Worm (Caenorhabditis elegans) whole organism, L4 larva: Measurements from ENCODE around the gene tbb-6.

Experiments
- ZK337.2 ChIP-seq: fragments of 200-800 bp; sonication (Bioruptor generic); IDR thresholded peaks from 2 replicates; pipeline ENCODE4 v1.3.6; 2022; ENCODE audit warnings: missing genetic modification reagents, missing genetic modification characterization, missing compliant biosample characterization
- arid-1 ChIP-seq: fragments of 200-800 bp; sonication (Bioruptor generic); conservative IDR thresholded peaks from 2 replicates; pipeline ENCODE4 v1.3.6; 2022; ENCODE audit warnings: missing genetic modification reagents, missing genetic modification characterization, missing compliant biosample characterization
- ceh-28 ChIP-seq: fragments of 150-350 bp; optimal IDR thresholded peaks from 2 replicates; lab custom pipeline; 2014; ENCODE audit warnings: missing biosample characterization, missing genetic modification reagents, missing genetic modification characterization
- ceh-62 ChIP-seq: sonication (generic microtip); optimal IDR thresholded peaks from 2 replicates; lab custom pipeline; 2017; ENCODE audit warnings: missing biosample characterization, missing genetic modification characterization
- hlh-30 ChIP-seq: sonication (generic microtip); optimal IDR thresholded peaks from 2 replicates; lab custom pipeline; 2017; ENCODE audit warnings: antibody characterized with exemption, mild to moderate bottlenecking, missing genetic modification characterization, missing compliant biosample characterization; ENCODE audit not compliant: insufficient read depth
- lin-13 ChIP-seq: fragments of 150-350 bp; optimal IDR thresholded peaks from 2 replicates; lab custom pipeline; 2014; ENCODE audit warnings: missing biosample characterization, missing genetic modification reagents, missing genetic modification characterization
- mep-1 ChIP-seq: fragments of 150-350 bp; sonication (generic microtip); optimal IDR thresholded peaks from 3 replicates; lab custom pipeline; 2014; ENCODE audit warnings: missing biosample characterization, missing genetic modification characterization
- nhr-11 ChIP-seq: fragments of 150-350 bp; optimal IDR thresholded peaks from 2 replicates; lab custom pipeline; 2014; ENCODE audit warnings: missing biosample characterization, missing genetic modification characterization
- php-3 ChIP-seq: fragments of 200-800 bp; sonication (Bioruptor generic); IDR thresholded peaks from 2 replicates; pipeline ENCODE4 v1.3.6; 2022; ENCODE audit warnings: missing genetic modification reagents, missing genetic modification characterization, missing compliant biosample characterization
- pqm-1 ChIP-seq: sonication (generic microtip); optimal IDR thresholded peaks from 2 replicates; lab custom pipeline; 2017; ENCODE audit warnings: missing biosample characterization, missing genetic modification characterization
- rbr-2 ChIP-seq: sonication (generic microtip); optimal IDR thresholded peaks from 2 replicates; lab custom pipeline; 2016; ENCODE audit warnings: missing genotype, missing genetic modification characterization, missing compliant biosample characterization
- sdz-12 ChIP-seq: fragments of 200-800 bp; sonication (Bioruptor generic); optimal IDR thresholded peaks from 2 replicates; lab custom pipeline; 2018; ENCODE audit warnings: mild to moderate bottlenecking, missing genetic modification characterization, missing compliant biosample characterization
- unc-62 ChIP-seq, 3 experiments: fragments of 150-350 bp in 1 of 3; sonication (generic microtip); optimal IDR thresholded peaks in 2 of 3; peaks in 1 of 3; 1 replicate in 1 of 3; 2 replicates in 2 of 3; lab custom pipeline; 2014 to 2017; ENCODE audit warnings: missing biosample characterization in 3 of 3, missing genetic modification characterization in 3 of 3, missing genetic modification reagents in 3 of 3, missing genotype in 1 of 3

DNA sequence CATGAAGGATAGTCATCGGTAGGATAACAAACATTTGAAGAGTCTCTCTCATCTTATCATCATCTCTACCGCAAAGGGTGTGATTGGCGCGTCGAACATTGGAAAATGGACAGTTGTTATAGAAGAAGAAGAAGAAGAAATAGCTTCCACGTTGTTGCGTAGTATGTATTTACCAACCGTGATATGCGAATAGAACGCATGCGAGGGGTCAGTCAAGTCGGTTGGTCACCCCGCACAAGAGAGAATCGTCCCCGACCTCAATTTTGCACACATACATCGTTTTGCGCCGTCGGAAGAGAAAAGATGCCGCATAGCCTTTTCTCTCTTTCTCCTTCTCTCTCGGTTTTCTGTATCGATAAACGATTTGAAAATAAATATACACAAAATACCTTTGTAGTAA is 33.7 kb downstream of the tbb-6 start:
- TF ChIP-seq nhr-11, result no peak
- no peak for TF ChIP-seq lin-13 (GFP tag; lab: Kevin White, UChicago)
- TF ChIP-seq hlh-30 (tag; lab: Kevin White, UChicago), result no peak
- no peak for TF ChIP-seq php-3 (GFP tag; lab: Robert Waterston, UW)
- no peak for TF ChIP-seq mep-1 (tag; lab: Kevin White, UChicago)
- no peak for TF ChIP-seq arid-1 (GFP tag; lab: Robert Waterston, UW)
- TF ChIP-seq pqm-1 (tag; lab: Kevin White, UChicago), result no peak
- no peak for TF ChIP-seq ZK337.2 (GFP tag; lab: Robert Waterston, UW)
- no peak for TF ChIP-seq ceh-28 (tag; lab: Kevin White, UChicago)
- TF ChIP-seq rbr-2, result no peak
- no peak for TF ChIP-seq sdz-12 (GFP tag; lab: Kevin White, UChicago)
- TF ChIP-seq ceh-62 (tag; lab: Kevin White, UChicago), result no peak
- peak in 1 of 2 experiments; percentile 93 for TF ChIP-seq unc-62 (GFP tag; optimal IDR thresholded peaks at IDR 0.05 in 1 of 2; lab: Kevin White, UChicago)
- TF ChIP-seq unc-62 (tag; optimal IDR thresholded peaks at IDR 0.05; lab: Kevin White, UChicago), result no peak
